Worm (Caenorhabditis elegans) whole organism, L3 larva: Measurements from ENCODE around the gene nhr-282.

Experiments used
- ceh-16 ChIP-seq: sonication (generic microtip); optimal IDR thresholded peaks from 2 replicates; lab custom pipeline; 2017; ENCODE audit warnings: missing biosample characterization, missing genetic modification characterization
- ceh-82 ChIP-seq: fragments of 150-350 bp; optimal IDR thresholded peaks from 2 replicates; lab custom pipeline; 2014; ENCODE audit warnings: missing biosample characterization, missing genetic modification characterization
- egl-27 ChIP-seq: sonication (generic microtip); optimal IDR thresholded peaks from 4 replicates; lab custom pipeline; 2017; ENCODE audit warnings: missing biosample characterization, missing genetic modification reagents, missing genetic modification characterization
- egl-5 ChIP-seq: fragments of 150-350 bp; optimal IDR thresholded peaks from 2 replicates; lab custom pipeline; 2017; ENCODE audit warnings: missing biosample characterization, missing genetic modification reagents, missing genetic modification characterization, inconsistent platforms
- elt-1 ChIP-seq: fragments of 150-350 bp; optimal IDR thresholded peaks from 2 replicates; lab custom pipeline; 2014; ENCODE audit warnings: missing biosample characterization, missing genetic modification characterization
- elt-3 ChIP-seq, 3 experiments: fragments of 150-350 bp in 1 of 3; sonication (generic microtip) in 2 of 3; optimal IDR thresholded peaks; 2 replicates in 2 of 3; 4 replicates in 1 of 3; lab custom pipeline; 2014 to 2017; ENCODE audit warnings: missing biosample characterization in 3 of 3, missing genetic modification characterization in 3 of 3
- eor-1 ChIP-seq, 2 experiments: fragments of 150-350 bp; optimal IDR thresholded peaks; 2 replicates each; lab custom pipeline; 2014 to 2018; ENCODE audit warnings: missing biosample characterization in 2 of 2, missing genetic modification characterization in 2 of 2
- fkh-10 ChIP-seq: sonication (generic microtip); optimal IDR thresholded peaks from 2 replicates; lab custom pipeline; 2017; ENCODE audit warnings: missing biosample characterization, missing genetic modification reagents, missing genetic modification characterization
- fkh-2 ChIP-seq: fragments of 150-350 bp; optimal IDR thresholded peaks from 2 replicates; lab custom pipeline; 2014; ENCODE audit warnings: missing biosample characterization, missing genetic modification reagents, missing genetic modification characterization
- fos-1 ChIP-seq: fragments of 150-350 bp; optimal IDR thresholded peaks from 2 replicates; lab custom pipeline; 2014; ENCODE audit warnings: missing biosample characterization, missing genetic modification characterization
- hmg-11 ChIP-seq: sonication (generic microtip); optimal IDR thresholded peaks from 2 replicates; lab custom pipeline; 2016; ENCODE audit warnings: missing genetic modification characterization, missing compliant biosample characterization
- lin-39 ChIP-seq: fragments of 150-350 bp; optimal IDR thresholded peaks from 2 replicates; lab custom pipeline; 2018; ENCODE audit warnings: missing biosample characterization, missing genetic modification reagents, missing genetic modification characterization
- mml-1 ChIP-seq: fragments of 150-350 bp; sonication (generic microtip); optimal IDR thresholded peaks from 3 replicates; lab custom pipeline; 2014; ENCODE audit warnings: missing biosample characterization, missing genetic modification characterization
- nhr-11 ChIP-seq: fragments of 150-350 bp; optimal IDR thresholded peaks from 2 replicates; lab custom pipeline; 2014; ENCODE audit warnings: missing biosample characterization, missing genetic modification characterization
- nhr-12 ChIP-seq: fragments of 150-350 bp; optimal IDR thresholded peaks from 2 replicates; lab custom pipeline; 2014; ENCODE audit warnings: missing biosample characterization, missing genetic modification characterization
- nhr-237 ChIP-seq: fragments of 150-350 bp; optimal IDR thresholded peaks from 2 replicates; lab custom pipeline; 2014; ENCODE audit warnings: missing biosample characterization, missing genetic modification characterization
- nhr-25 ChIP-seq: sonication (generic microtip); optimal IDR thresholded peaks from 2 replicates; lab custom pipeline; 2017; ENCODE audit warnings: missing biosample characterization, missing genetic modification characterization
- nhr-28 ChIP-seq: fragments of 150-350 bp; optimal IDR thresholded peaks from 2 replicates; lab custom pipeline; 2014; ENCODE audit warnings: missing biosample characterization, missing genetic modification characterization
- nhr-43 ChIP-seq: sonication (generic microtip); optimal IDR thresholded peaks from 2 replicates; lab custom pipeline; 2016; ENCODE audit warnings: mild to moderate bottlenecking, missing genetic modification characterization, missing compliant biosample characterization; ENCODE audit not compliant: poor library complexity, severe bottlenecking
- nhr-67 ChIP-seq: fragments of 150-350 bp; optimal IDR thresholded peaks from 2 replicates; lab custom pipeline; 2014; ENCODE audit warnings: missing biosample characterization, missing genetic modification characterization
- nhr-76 ChIP-seq: fragments of 150-350 bp; sonication (generic microtip); optimal IDR thresholded peaks from 5 replicates; lab custom pipeline; 2014; ENCODE audit warnings: missing biosample characterization, missing genetic modification characterization
- nhr-77 ChIP-seq: fragments of 150-350 bp; optimal IDR thresholded peaks from 2 replicates; lab custom pipeline; 2014; ENCODE audit warnings: missing biosample characterization, missing genetic modification characterization
- pha-4 ChIP-seq: fragments of 150-350 bp; optimal IDR thresholded peaks from 2 replicates; lab custom pipeline; 2014; ENCODE audit warnings: missing biosample characterization, missing genetic modification reagents, missing genetic modification characterization
- pqm-1 ChIP-seq: fragments of 150-350 bp; optimal IDR thresholded peaks from 2 replicates; lab custom pipeline; 2017; ENCODE audit warnings: missing biosample characterization, missing genetic modification characterization, inconsistent platforms
- sea-2 ChIP-seq: fragments of 150-350 bp; sonication (generic microtip); optimal IDR thresholded peaks from 4 replicates; lab custom pipeline; 2014; ENCODE audit warnings: missing biosample characterization, missing genetic modification reagents, missing genetic modification characterization
- skn-1 ChIP-seq: fragments of 150-350 bp; optimal IDR thresholded peaks from 2 replicates; lab custom pipeline; 2014; ENCODE audit warnings: missing biosample characterization, missing genetic modification characterization
- snpc-4 ChIP-seq: fragments of 150-350 bp; optimal IDR thresholded peaks from 2 replicates; lab custom pipeline; 2014; ENCODE audit warnings: missing biosample characterization, missing genetic modification characterization
- tbx-2 ChIP-seq: sonication (generic microtip); optimal IDR thresholded peaks from 2 replicates; lab custom pipeline; 2016; ENCODE audit warnings: mild to moderate bottlenecking, missing genetic modification characterization, missing compliant biosample characterization
- unc-39 ChIP-seq: sonication (generic microtip); optimal IDR thresholded peaks from 4 replicates; lab custom pipeline; 2017; ENCODE audit warnings: missing biosample characterization, missing genetic modification characterization
- unc-62 ChIP-seq: fragments of 150-350 bp; sonication (generic microtip); optimal IDR thresholded peaks from 4 replicates; lab custom pipeline; 2014; ENCODE audit warnings: missing biosample characterization, missing genetic modification reagents, missing genetic modification characterization
- ztf-11 ChIP-seq: fragments of 150-350 bp; optimal IDR thresholded peaks from 2 replicates; lab custom pipeline; 2014; ENCODE audit warnings: missing biosample characterization, missing genetic modification characterization
- ztf-4 ChIP-seq: fragments of 150-350 bp; optimal IDR thresholded peaks from 2 replicates; lab custom pipeline; 2014; ENCODE audit warnings: missing biosample characterization, missing genetic modification characterization

nhr-282 gene

ce11 chrV:15779128-15779729 lies 32.9 kb upstream of the nhr-282 start, which contains the start of the genes nhr-285 and irld-52:
TSS of gene nhr-285 (minus strand) at chrV:15779228.
TSS of gene irld-52 (plus strand) at chrV:15779679.
- TF ChIP-seq snpc-4 (tag; lab: Kevin White, UChicago): no peak
- no peak for TF ChIP-seq nhr-237
- TF ChIP-seq nhr-25 (tag; lab: Kevin White, UChicago): no peak
- no peak for TF ChIP-seq unc-62 (GFP tag; lab: Kevin White, UChicago)
- TF ChIP-seq mml-1 (tag; lab: Kevin White, UChicago): no peak
- TF ChIP-seq elt-1 (tag; lab: Kevin White, UChicago): no peak
- TF ChIP-seq nhr-76 (tag; lab: Kevin White, UChicago): no peak
- TF ChIP-seq tbx-2 (tag; lab: Kevin White, UChicago): no peak
- no peak for TF ChIP-seq ztf-4 (tag; lab: Kevin White, UChicago)
- no peak for TF ChIP-seq nhr-67 (tag; lab: Kevin White, UChicago)
- no peak for TF ChIP-seq hmg-11 (tag; lab: Kevin White, UChicago)
- TF ChIP-seq elt-3 (tag; optimal IDR thresholded peaks at IDR 0.05; lab: Kevin White, UChicago): no peak
- no peak for TF ChIP-seq egl-27 (tag; lab: Kevin White, UChicago)
- TF ChIP-seq nhr-77 (tag; lab: Kevin White, UChicago): no peak
- no peak for TF ChIP-seq nhr-12
- TF ChIP-seq skn-1: no peak
- TF ChIP-seq nhr-11 (tag; lab: Kevin White, UChicago): no peak
- TF ChIP-seq nhr-28: no peak
- no peak for TF ChIP-seq ztf-11 (tag; lab: Kevin White, UChicago)
- no peak for TF ChIP-seq unc-39

- no peak for TF ChIP-seq nhr-237
- TF ChIP-seq, all 47 proteins: peak for 0
Measured at ce11 chrV:15781086-15781485, 31.0 kb upstream of the nhr-282 start, which contains the start of gene T26E4.2. TSS of gene T26E4.2 (plus strand) at chrV:15781386.

DNA sequence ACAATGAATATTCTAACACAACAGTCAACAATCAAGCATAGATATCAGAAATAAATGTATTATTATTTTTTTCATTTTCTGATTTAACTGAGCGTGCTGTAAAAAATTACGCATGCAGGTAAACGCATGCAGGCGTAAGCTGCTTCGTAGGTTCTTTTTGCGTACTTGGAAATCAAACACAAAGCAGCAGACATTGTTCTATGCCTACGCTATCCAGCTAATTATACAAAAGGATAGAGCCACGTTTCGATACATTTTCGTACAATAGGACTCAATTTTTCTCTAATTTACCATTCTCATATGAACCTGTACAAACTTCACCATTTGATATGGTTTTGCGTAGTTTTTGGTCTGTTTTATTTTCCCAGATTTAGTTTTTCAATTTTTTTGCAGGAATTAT lies 29.6 kb upstream of the nhr-282 start, which contains the start of gene T26E4.3:
TSS of gene T26E4.3 (plus strand) at position 301 of the 400 bp plus-strand sequence.
- TF ChIP-seq eor-1 (tag; optimal IDR thresholded peaks at IDR 0.05; lab: Kevin White, UChicago) (no peak), ztf-4 (tag; lab: Kevin White, UChicago) (no peak), nhr-237 (no peak), ceh-82 (tag; lab: Kevin White, UChicago) (no peak), snpc-4 (tag; lab: Kevin White, UChicago) (no peak)

DNA sequence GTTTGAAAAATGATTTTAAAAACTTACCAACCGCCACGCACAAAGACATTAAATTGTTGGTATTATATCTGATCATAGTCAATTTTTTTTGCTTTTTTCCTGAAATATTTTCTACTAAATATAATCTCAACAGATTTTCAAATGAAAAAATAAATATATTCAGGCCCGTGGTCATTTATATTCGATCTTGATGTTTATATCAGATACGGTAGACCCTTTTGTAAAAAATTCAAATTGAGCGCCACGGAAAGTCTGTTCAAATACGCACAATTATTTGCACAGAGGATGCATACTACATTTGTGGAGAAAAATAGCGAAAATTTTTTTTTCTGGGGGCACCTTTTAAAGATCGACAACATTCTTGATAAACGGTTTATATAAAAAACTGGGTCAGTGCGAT lies 19.7 kb upstream of the nhr-282 start, which contains the start of gene T26E4.4:
TSS of gene T26E4.4 (minus strand) at position 101 of the 400 bp plus-strand sequence.
- TF ChIP-seq fos-1 (tag; lab: Kevin White, UChicago) (no peak), nhr-43 (tag; lab: Kevin White, UChicago) (no peak), nhr-67 (tag; lab: Kevin White, UChicago) (no peak), egl-5 (tag; lab: Kevin White, UChicago) (no peak), elt-1 (tag; lab: Kevin White, UChicago) (no peak), nhr-237 (no peak), ceh-16 (tag; lab: Kevin White, UChicago) (no peak), egl-27 (tag; lab: Kevin White, UChicago) (no peak), ztf-4 (tag; lab: Kevin White, UChicago) (no peak), fkh-2 (tag; lab: Kevin White, UChicago) (no peak), pqm-1 (tag; lab: Kevin White, UChicago) (no peak), fkh-10 (GFP tag; lab: Kevin White, UChicago) (no peak), lin-39 (tag; lab: Kevin White, UChicago) (no peak), sea-2 (no peak)

DNA sequence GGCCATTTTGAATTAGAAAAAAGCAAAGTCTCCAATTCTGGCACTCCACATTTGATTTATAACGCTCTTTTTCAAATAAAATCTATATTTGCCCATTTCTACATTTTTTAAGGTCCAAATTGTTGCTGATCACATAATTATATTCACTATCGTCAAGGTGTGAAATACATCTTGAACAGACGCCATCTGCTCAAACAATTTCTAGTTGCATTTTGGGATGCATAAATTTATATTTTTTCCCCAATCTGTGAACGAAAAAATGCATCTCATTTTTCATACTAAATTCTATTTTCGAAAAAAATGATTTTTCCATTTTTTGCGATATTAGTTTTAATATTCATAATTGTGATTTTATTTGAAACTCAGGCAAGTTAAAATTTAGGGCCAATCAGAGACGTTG lies 18.8 kb upstream of the nhr-282 start, which contains the start of gene T26E4.7:
TSS of gene T26E4.7 (plus strand) at position 301 of the 400 bp plus-strand sequence.
- TF ChIP-seq unc-39: no peak
- TF ChIP-seq pha-4 (tag; lab: Kevin White, UChicago): no peak
